Fruit fly (Drosophila melanogaster) whole organism, embryonic: Measurements from ENCODE around the gene Jarid2.

ENCODE experiments used
- Bgb ChIP-seq: fragments of 200-800 bp; sonication (Bioruptor generic); IDR thresholded peaks from 2 replicates; pipeline ENCODE4 v1.3.6; 2022; ENCODE audit warnings: missing biosample characterization, missing genetic modification characterization; ENCODE audit not compliant: partially characterized antibody
- CG11093 ChIP-seq: fragments of 200-800 bp; sonication (Bioruptor generic); IDR thresholded peaks from 3 replicates; pipeline ENCODE4 v1.3.6; 2022; ENCODE audit warnings: missing biosample characterization, missing genetic modification characterization
- CG11456 ChIP-seq: fragments of 200-800 bp; sonication (Bioruptor generic); IDR thresholded peaks from 3 replicates; pipeline ENCODE4 v1.3.6; 2022; ENCODE audit warnings: missing biosample characterization, missing genetic modification characterization
- CG11695 ChIP-seq: fragments of 200-800 bp; sonication (Bioruptor generic); IDR thresholded peaks from 3 replicates; pipeline ENCODE4 v1.3.6; 2022; ENCODE audit warnings: missing biosample characterization, missing genetic modification characterization
- CG11723 ChIP-seq: fragments of 200-800 bp; sonication (Bioruptor generic); optimal IDR thresholded peaks from 2 replicates; lab custom pipeline; 2017; ENCODE audit warnings: missing biosample characterization, mild to moderate bottlenecking, missing genetic modification characterization
- CG12299 ChIP-seq: fragments of 200-800 bp; sonication (Bioruptor generic); optimal IDR thresholded peaks from 2 replicates; lab custom pipeline; 2018; ENCODE audit warnings: missing biosample characterization, mild to moderate bottlenecking, missing genetic modification characterization
- CG13424 ChIP-seq: fragments of 200-800 bp; sonication (Bioruptor generic); optimal IDR thresholded peaks from 2 replicates; lab custom pipeline; 2019; ENCODE audit warnings: missing biosample characterization, mild to moderate bottlenecking, missing genetic modification characterization, moderate library complexity
- CG15011 ChIP-seq: fragments of 200-800 bp; sonication (Bioruptor generic); optimal IDR thresholded peaks from 3 replicates; lab custom pipeline; 2018; ENCODE audit warnings: missing biosample characterization, mild to moderate bottlenecking, missing genetic modification characterization
- CG15514 ChIP-seq: fragments of 200-800 bp; sonication (Bioruptor generic); optimal IDR thresholded peaks from 3 replicates; lab custom pipeline; 2017; ENCODE audit warnings: missing biosample characterization, missing genetic modification characterization, mild to moderate bottlenecking, moderate library complexity, missing genetic modification reagents
- CG16863 ChIP-seq: fragments of 200-800 bp; sonication (Bioruptor generic); optimal IDR thresholded peaks from 3 replicates; lab custom pipeline; 2016; ENCODE audit warnings: missing biosample characterization, missing genetic modification characterization
- CG1832 ChIP-seq: fragments of 200-800 bp; sonication (Bioruptor generic); optimal IDR thresholded peaks from 2 replicates; lab custom pipeline; 2017; ENCODE audit warnings: missing biosample characterization, mild to moderate bottlenecking, missing genetic modification characterization, inconsistent platforms
- CG18599 ChIP-seq: fragments of 200-800 bp; sonication (Bioruptor generic); optimal IDR thresholded peaks from 3 replicates; lab custom pipeline; 2017; ENCODE audit warnings: missing biosample characterization, missing genetic modification characterization, mild to moderate bottlenecking, moderate library complexity, missing genetic modification reagents
- CG2199 ChIP-seq: fragments of 200-800 bp; sonication (Bioruptor generic); IDR thresholded peaks from 3 replicates; pipeline ENCODE4 v1.3.6; 2022; ENCODE audit warnings: missing biosample characterization, missing genetic modification characterization
- CG2712 ChIP-seq: fragments of 200-800 bp; optimal IDR thresholded peaks from 3 replicates; lab custom pipeline; 2019; ENCODE audit warnings: missing biosample characterization, mild to moderate bottlenecking, missing genetic modification characterization, moderate library complexity
- CG6254 ChIP-seq: fragments of 200-800 bp; sonication (Bioruptor generic); optimal IDR thresholded peaks from 3 replicates; lab custom pipeline; 2017; ENCODE audit warnings: mild to moderate bottlenecking, missing biosample characterization, missing genetic modification reagents, missing genetic modification characterization
- CG6683 ChIP-seq: fragments of 200-800 bp; sonication (Bioruptor generic); optimal IDR thresholded peaks from 2 replicates; lab custom pipeline; 2017; ENCODE audit warnings: missing biosample characterization, mild to moderate bottlenecking, missing genetic modification characterization, missing genetic modification reagents
- CG9437 ChIP-seq: fragments of 200-800 bp; sonication (Bioruptor generic); optimal IDR thresholded peaks from 2 replicates; lab custom pipeline; 2018; ENCODE audit warnings: missing biosample characterization, mild to moderate bottlenecking, missing genetic modification characterization
- CG9609 ChIP-seq: fragments of 200-800 bp; sonication (Bioruptor generic); optimal IDR thresholded peaks from 3 replicates; lab custom pipeline; 2016; ENCODE audit warnings: missing biosample characterization, missing genetic modification characterization
- CG9932 ChIP-seq: fragments of 200-800 bp; sonication (Bioruptor generic); IDR thresholded peaks from 2 replicates; pipeline ENCODE4 v1.3.6; 2022; ENCODE audit warnings: missing biosample characterization, missing genetic modification characterization
- CTCF ChIP-seq: fragments of 200-800 bp; sonication (Bioruptor generic); optimal IDR thresholded peaks from 2 replicates; lab custom pipeline; 2017; ENCODE audit warnings: missing biosample characterization, mild to moderate bottlenecking, missing genetic modification characterization, moderate library complexity
- Dref ChIP-seq: fragments of 200-800 bp; sonication (Bioruptor generic); IDR thresholded peaks from 2 replicates; pipeline ENCODE4 v1.3.6; 2022; ENCODE audit warnings: missing biosample characterization, missing genetic modification characterization
- Drgx ChIP-seq: fragments of 200-800 bp; sonication (Bioruptor generic); IDR thresholded peaks from 2 replicates; pipeline ENCODE4 v1.3.6; 2022; ENCODE audit warnings: missing biosample characterization, missing genetic modification characterization
- HmgD ChIP-seq: fragments of 200-800 bp; sonication (Bioruptor generic); optimal IDR thresholded peaks from 3 replicates; lab custom pipeline; 2016; ENCODE audit warnings: missing biosample characterization, missing genetic modification characterization
- MESR4 ChIP-seq: fragments of 200-800 bp; sonication (Bioruptor generic); optimal IDR thresholded peaks from 2 replicates; lab custom pipeline; 2018; ENCODE audit warnings: missing biosample characterization, mild to moderate bottlenecking, missing genetic modification characterization, moderate library complexity
- NK7.1 ChIP-seq: fragments of 200-800 bp; sonication (Bioruptor generic); optimal IDR thresholded peaks from 3 replicates; lab custom pipeline; 2016; ENCODE audit warnings: missing biosample characterization, missing genetic modification characterization
- Taf1 ChIP-seq: fragments of 200-800 bp; sonication (Bioruptor generic); IDR thresholded peaks from 2 replicates; pipeline ENCODE4 v1.3.6; 2022; ENCODE audit warnings: missing biosample characterization, missing genetic modification characterization
- ato ChIP-seq: fragments of 200-800 bp; sonication (Bioruptor generic); IDR thresholded peaks from 2 replicates; pipeline ENCODE4 v1.3.6; 2022; ENCODE audit warnings: missing biosample characterization, missing genetic modification characterization; ENCODE audit not compliant: partially characterized antibody
- cg ChIP-seq: fragments of 200-800 bp; sonication (Bioruptor generic); optimal IDR thresholded peaks from 3 replicates; lab custom pipeline; 2019; ENCODE audit warnings: missing biosample characterization, mild to moderate bottlenecking, missing genetic modification characterization, moderate library complexity
- ci ChIP-seq: fragments of 200-800 bp; sonication (Bioruptor generic); IDR thresholded peaks from 3 replicates; pipeline ENCODE4 v1.3.6; 2022; ENCODE audit warnings: missing biosample characterization, missing genetic modification characterization
- dimm ChIP-seq: fragments of 200-800 bp; sonication (Bioruptor generic); IDR thresholded peaks from 2 replicates; pipeline ENCODE4 v1.3.6; 2022; ENCODE audit warnings: missing biosample characterization, missing genetic modification characterization
- dmrt11E ChIP-seq: fragments of 200-800 bp; sonication (Bioruptor generic); optimal IDR thresholded peaks from 3 replicates; lab custom pipeline; 2018; ENCODE audit warnings: missing biosample characterization, mild to moderate bottlenecking, missing genetic modification characterization, moderate library complexity
- fd3F ChIP-seq: fragments of 200-800 bp; sonication (Bioruptor generic); optimal IDR thresholded peaks from 2 replicates; lab custom pipeline; 2018; ENCODE audit warnings: missing biosample characterization, mild to moderate bottlenecking, missing genetic modification characterization, moderate library complexity
- ind ChIP-seq: fragments of 200-800 bp; sonication (Bioruptor generic); optimal IDR thresholded peaks from 3 replicates; lab custom pipeline; 2016; ENCODE audit warnings: missing biosample characterization, missing genetic modification characterization
- knrl ChIP-seq: fragments of 200-800 bp; sonication (Bioruptor generic); IDR thresholded peaks from 3 replicates; pipeline ENCODE4 v1.3.6; 2022; ENCODE audit warnings: missing biosample characterization, missing genetic modification characterization; ENCODE audit not compliant: partially characterized antibody
- lab ChIP-seq: fragments of 200-800 bp; sonication (Bioruptor generic); optimal IDR thresholded peaks from 3 replicates; lab custom pipeline; 2017; ENCODE audit warnings: missing biosample characterization, missing genetic modification characterization, mild to moderate bottlenecking, moderate library complexity, missing genetic modification reagents
- lbe ChIP-seq: fragments of 200-800 bp; sonication (Bioruptor generic); optimal IDR thresholded peaks from 2 replicates; lab custom pipeline; 2016; ENCODE audit warnings: missing biosample characterization, mild to moderate bottlenecking, missing genetic modification characterization
- lola ChIP-seq, 3 experiments: fragments of >200 bp in 2 of 3; fragments of 200-800 bp in 1 of 3; sonication (Bioruptor generic) in 1 of 3; optimal IDR thresholded peaks; 2 replicates each; lab custom pipeline; 2017 to 2019; ENCODE audit warnings: missing biosample characterization in 3 of 3, missing genetic modification characterization in 3 of 3, mild to moderate bottlenecking in 1 of 3, moderate library complexity in 1 of 3
- nerfin-2 ChIP-seq: fragments of 200-800 bp; sonication (Bioruptor generic); IDR thresholded peaks from 2 replicates; pipeline ENCODE4 v1.3.6; 2022; ENCODE audit warnings: missing biosample characterization, missing genetic modification characterization; ENCODE audit not compliant: partially characterized antibody
- nom ChIP-seq: fragments of 200-800 bp; sonication (Bioruptor generic); optimal IDR thresholded peaks from 2 replicates; lab custom pipeline; 2017; ENCODE audit warnings: missing biosample characterization, missing genetic modification characterization, mild to moderate bottlenecking, moderate library complexity, missing genetic modification reagents
- pan ChIP-seq, 4 experiments: fragments of >200 bp in 3 of 4; fragments of 200-800 bp in 1 of 4; sonication (Bioruptor generic) in 1 of 4; optimal IDR thresholded peaks in 3 of 4; IDR thresholded peaks in 1 of 4; 2 replicates each; pipeline versions ENCODE4 v1.3.6 to Lab custom; 2017 to 2022; ENCODE audit warnings: missing biosample characterization in 2 of 4, missing genetic modification characterization in 2 of 4, mixed read lengths in 1 of 4
- peb ChIP-seq: fragments of 200-800 bp; sonication (Bioruptor generic); IDR thresholded peaks from 2 replicates; pipeline ENCODE4 v1.3.6; 2022; ENCODE audit warnings: missing biosample characterization, missing genetic modification characterization
- pzg ChIP-seq: fragments of 200-800 bp; sonication (Bioruptor generic); optimal IDR thresholded peaks from 3 replicates; lab custom pipeline; 2018; ENCODE audit warnings: missing biosample characterization, mild to moderate bottlenecking, missing genetic modification characterization, moderate library complexity
- repo ChIP-seq: fragments of 200-800 bp; sonication (Bioruptor generic); optimal IDR thresholded peaks from 2 replicates; lab custom pipeline; 2016; ENCODE audit warnings: missing biosample characterization, missing genetic modification characterization
- sr ChIP-seq: fragments of 200-800 bp; sonication (Bioruptor generic); IDR thresholded peaks from 3 replicates; pipeline ENCODE4 v1.3.6; 2022; ENCODE audit warnings: missing biosample characterization, missing genetic modification characterization
- tap ChIP-seq: fragments of 200-800 bp; optimal IDR thresholded peaks from 3 replicates; lab custom pipeline; 2019; ENCODE audit warnings: missing biosample characterization, mild to moderate bottlenecking, missing genetic modification characterization, moderate library complexity
- trem ChIP-seq: fragments of 200-800 bp; optimal IDR thresholded peaks from 3 replicates; lab custom pipeline; 2019; ENCODE audit warnings: missing biosample characterization, mild to moderate bottlenecking, missing genetic modification characterization, moderate library complexity
- vfl ChIP-seq: fragments of 200-800 bp; sonication (Bioruptor generic); optimal IDR thresholded peaks from 2 replicates; lab custom pipeline; 2016; ENCODE audit warnings: missing biosample characterization, missing genetic modification characterization
- vvl ChIP-seq: fragments of 200-800 bp; sonication (Bioruptor generic); IDR thresholded peaks from 2 replicates; pipeline ENCODE4 v1.3.6; 2022; ENCODE audit warnings: missing biosample characterization, missing genetic modification characterization

The Jarid2 gene

DNA sequence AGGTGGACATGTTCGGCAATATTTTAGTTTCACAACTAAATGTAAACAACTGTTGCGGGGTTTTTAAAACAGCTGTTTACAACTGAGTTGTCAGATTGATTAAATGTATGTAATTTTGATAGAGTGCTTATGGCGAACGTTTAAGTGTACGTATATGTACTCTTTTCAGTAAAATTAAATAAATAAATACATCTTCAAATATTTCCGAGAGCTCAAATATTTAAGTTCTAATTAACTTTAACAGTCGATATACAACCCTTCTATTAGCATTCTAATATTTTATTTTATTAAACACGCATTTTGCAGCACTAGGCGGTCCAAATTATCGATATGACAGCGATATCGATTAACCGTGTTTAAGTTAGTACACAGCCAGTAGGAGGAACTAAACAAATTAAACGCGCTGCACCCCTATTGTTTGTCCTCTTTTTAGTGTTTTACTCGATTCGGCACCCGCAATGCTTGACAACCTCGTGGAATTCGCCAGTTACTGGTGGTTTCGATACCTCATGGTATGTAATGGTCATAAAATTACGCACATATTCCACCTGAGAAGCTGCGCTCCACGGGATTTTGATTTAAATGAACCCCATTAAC lies 25.2 kb upstream of the Jarid2 start, which contains the start of the genes CG3448 and ghi (continued):
- no peak for TF ChIP-seq repo (GFP tag; lab: Kevin White, UChicago)
- TF ChIP-seq fd3F = no peak
- TF ChIP-seq CTCF = peak; percentile 35
- TF ChIP-seq CG2712 = peak; percentile 72
- peak; percentile 27; the same call in 1 of the 2 replicates for TF ChIP-seq Taf1 (GFP tag; lab: Robert Waterston, UW)
- no peak for TF ChIP-seq HmgD
- TF ChIP-seq CG15514 (GFP tag; lab: Kevin White, UChicago) = peak; percentile 70
- no peak for TF ChIP-seq CG11093 (GFP tag; lab: Robert Waterston, UW)
- TF ChIP-seq vfl (GFP tag; lab: Kevin White, UChicago) = peak; percentile 14
- peak; percentile 79 for TF ChIP-seq lbe
- no peak for TF ChIP-seq CG9437 (GFP tag; lab: Kevin White, UChicago)
- TF ChIP-seq CG6683 (GFP tag; lab: Kevin White, UChicago) = peak; percentile 37
- peak; percentile 51 for TF ChIP-seq CG15011 (GFP tag; lab: Kevin White, UChicago)
- TF ChIP-seq nerfin-2 (GFP tag; lab: Robert Waterston, UW) = peak; percentile 79
- TF ChIP-seq NK7.1 (GFP tag; lab: Kevin White, UChicago) = no peak
- peak; percentile 58; the same call in 1 of the 3 replicates for TF ChIP-seq CG11456 (GFP tag; lab: Robert Waterston, UW)
- TF ChIP-seq CG9932 (GFP tag; lab: Robert Waterston, UW) = peak; percentile 61
- TF ChIP-seq dimm = no peak
- TF ChIP-seq CG18599 = peak; percentile 81
- TF ChIP-seq vvl (GFP tag; lab: Robert Waterston, UW) = peak; percentile 55
- no peak for TF ChIP-seq CG1832 (GFP tag; lab: Kevin White, UChicago)
- peak; percentile 11 for TF ChIP-seq dmrt11E
- TF ChIP-seq cg (GFP tag; lab: Kevin White, UChicago) = no peak
- TF ChIP-seq CG11723 (GFP tag; lab: Kevin White, UChicago) = no peak
- TF ChIP-seq CG11695 (GFP tag; lab: Robert Waterston, UW) = peak; percentile 10; the same call in 1 of the 3 replicates
- peak; percentile 84 for TF ChIP-seq trem (tag; lab: Kevin White, UChicago)
- peak; percentile 73 for TF ChIP-seq ind (GFP tag; lab: Kevin White, UChicago)
- TF ChIP-seq ci (GFP tag; lab: Robert Waterston, UW) = peak; percentile 51; the same call in 2 of the 3 replicates
- TF ChIP-seq CG12299 (tag; lab: Kevin White, UChicago) = peak; percentile 8
- TF ChIP-seq CG13424 = peak; percentile 61
- peak; percentile 83 for TF ChIP-seq Dref (GFP tag; lab: Robert Waterston, UW)
- TF ChIP-seq pan (optimal IDR thresholded peaks at IDR 0.05; lab: Kevin White, UChicago) = no peak
- peak in 1 of 2 experiments; percentile 55 for TF ChIP-seq pan (GFP tag; optimal IDR thresholded peaks at IDR 0.05 in 1 of 2, IDR thresholded peaks at IDR 0.05 in 1 of 2)
- peak; percentile 69 for TF ChIP-seq pzg (GFP tag; lab: Kevin White, UChicago)
- TF ChIP-seq nom = peak; percentile 46
- 0 out of 2 replicates have a peak, but pooled peaks have one; percentile 40 for TF ChIP-seq peb (GFP tag; lab: Robert Waterston, UW)
- peak; percentile 42 for TF ChIP-seq Drgx (GFP tag; lab: Robert Waterston, UW)
- no peak for TF ChIP-seq sr (GFP tag; lab: Robert Waterston, UW)
- peak in 1 of 3 experiments; percentile 15 for TF ChIP-seq lola (GFP tag; optimal IDR thresholded peaks at IDR 0.05; lab: Kevin White, UChicago)
- TF ChIP-seq CG9609 (GFP tag; lab: Kevin White, UChicago) = no peak
- peak; percentile 75 for TF ChIP-seq Bgb (GFP tag; lab: Robert Waterston, UW)
- TF ChIP-seq MESR4 (GFP tag; lab: Kevin White, UChicago) = peak; percentile 75
- peak; percentile 1 for TF ChIP-seq CG16863 (GFP tag; lab: Kevin White, UChicago)
- TF ChIP-seq lab (GFP tag; lab: Kevin White, UChicago) = peak; percentile 83
- no peak for TF ChIP-seq CG2199 (GFP tag; lab: Robert Waterston, UW)
- peak; percentile 55; the same call in 2 of the 3 replicates for TF ChIP-seq knrl
- peak; percentile 45 for TF ChIP-seq tap (tag; lab: Kevin White, UChicago)
- no peak for TF ChIP-seq ato (GFP tag; lab: Robert Waterston, UW)
- no peak for TF ChIP-seq CG6254 (GFP tag; lab: Kevin White, UChicago)
